Fruit fly (Drosophila melanogaster) whole organism, embryonic: ENCODE results near the gene Hrd3.

ENCODE experiments used
- Abd-B ChIP-seq: fragments of 200-800 bp; sonication (Bioruptor generic); optimal IDR thresholded peaks from 2 replicates; lab custom pipeline; 2018; ENCODE audit warnings: missing biosample characterization, mild to moderate bottlenecking, missing genetic modification characterization, moderate library complexity
- Aef1 ChIP-seq: fragments of 200-800 bp; sonication (Bioruptor generic); IDR thresholded peaks from 3 replicates; pipeline ENCODE4 v1.3.6; 2022; ENCODE audit warnings: missing biosample characterization, missing genetic modification characterization
- Atf3 ChIP-seq: fragments of 200-800 bp; sonication (Bioruptor generic); optimal IDR thresholded peaks from 3 replicates; lab custom pipeline; 2016; ENCODE audit warnings: missing biosample characterization, missing genetic modification characterization
- Awh ChIP-seq: fragments of 200-800 bp; sonication (Bioruptor generic); IDR thresholded peaks from 2 replicates; pipeline ENCODE4, ENCODE4 v1.3.6; 2022; ENCODE audit warnings: missing biosample characterization, missing genetic modification characterization
- B-H2 ChIP-seq: fragments of 200-800 bp; sonication (Bioruptor generic); optimal IDR thresholded peaks from 2 replicates; lab custom pipeline; 2018; ENCODE audit warnings: missing biosample characterization, mild to moderate bottlenecking, missing genetic modification characterization
- CG10366 ChIP-seq: fragments of 200-800 bp; sonication (Bioruptor generic); IDR thresholded peaks from 2 replicates; pipeline ENCODE4 v1.3.6; 2022; ENCODE audit warnings: missing biosample characterization, missing genetic modification characterization
- CG10462 ChIP-seq: fragments of 200-800 bp; sonication (Bioruptor generic); optimal IDR thresholded peaks from 2 replicates; lab custom pipeline; 2016; ENCODE audit warnings: missing biosample characterization, missing genetic modification characterization
- CG10654 ChIP-seq: fragments of 200-800 bp; sonication (Bioruptor generic); optimal IDR thresholded peaks from 2 replicates; lab custom pipeline; 2016; ENCODE audit warnings: missing biosample characterization, missing genetic modification characterization
- CG11247 ChIP-seq: fragments of 200-800 bp; sonication (Bioruptor generic); IDR thresholded peaks from 2 replicates; pipeline ENCODE4 v1.3.6; 2022; ENCODE audit warnings: missing biosample characterization, missing genetic modification characterization
- CG12219 ChIP-seq: fragments of 200-800 bp; sonication (Bioruptor generic); optimal IDR thresholded peaks from 3 replicates; lab custom pipeline; 2018; ENCODE audit warnings: missing biosample characterization, mild to moderate bottlenecking, missing genetic modification characterization
- CG1233 ChIP-seq: fragments of 200-800 bp; sonication (Bioruptor generic); optimal IDR thresholded peaks from 4 replicates; lab custom pipeline; 2018; ENCODE audit warnings: missing biosample characterization, mild to moderate bottlenecking, missing genetic modification characterization
- CG13296 ChIP-seq: fragments of 200-800 bp; sonication (Bioruptor generic); optimal IDR thresholded peaks from 3 replicates; lab custom pipeline; 2018; ENCODE audit warnings: missing biosample characterization, mild to moderate bottlenecking, missing genetic modification characterization
- CG13624 ChIP-seq: fragments of 200-800 bp; sonication (Bioruptor generic); optimal IDR thresholded peaks from 2 replicates; lab custom pipeline; 2016; ENCODE audit warnings: missing biosample characterization, missing genetic modification characterization
- CG14441 ChIP-seq: fragments of 200-800 bp; sonication (Bioruptor generic); IDR thresholded peaks from 2 replicates; pipeline ENCODE4 v1.3.6; 2022; ENCODE audit warnings: missing biosample characterization, missing genetic modification characterization
- CG14710 ChIP-seq: fragments of 200-800 bp; sonication (Bioruptor generic); optimal IDR thresholded peaks from 3 replicates; lab custom pipeline; 2019; ENCODE audit warnings: missing biosample characterization, mild to moderate bottlenecking, missing genetic modification characterization, moderate library complexity
- CG15011 ChIP-seq: fragments of 200-800 bp; sonication (Bioruptor generic); optimal IDR thresholded peaks from 3 replicates; lab custom pipeline; 2018; ENCODE audit warnings: missing biosample characterization, mild to moderate bottlenecking, missing genetic modification characterization
- CG17186 ChIP-seq: fragments of 200-800 bp; sonication (Bioruptor generic); optimal IDR thresholded peaks from 3 replicates; lab custom pipeline; 2017; ENCODE audit warnings: missing biosample characterization, missing genetic modification reagents, missing genetic modification characterization
- CG17385 ChIP-seq: fragments of 200-800 bp; sonication (Bioruptor generic); optimal IDR thresholded peaks from 3 replicates; lab custom pipeline; 2018; ENCODE audit warnings: missing biosample characterization, mild to moderate bottlenecking, missing genetic modification characterization
- CG17568 ChIP-seq: fragments of 200-800 bp; sonication (Bioruptor generic); optimal IDR thresholded peaks from 2 replicates; lab custom pipeline; 2018; ENCODE audit warnings: missing biosample characterization, mild to moderate bottlenecking, missing genetic modification characterization, moderate library complexity
- CG2120 ChIP-seq: fragments of 200-800 bp; sonication (Bioruptor generic); optimal IDR thresholded peaks from 3 replicates; lab custom pipeline; 2016; ENCODE audit warnings: missing biosample characterization, missing genetic modification characterization
- CG31388 ChIP-seq: fragments of 200-800 bp; sonication (Bioruptor generic); optimal IDR thresholded peaks from 2 replicates; lab custom pipeline; 2016; ENCODE audit warnings: missing biosample characterization, missing genetic modification characterization
- CG3281 ChIP-seq: fragments of 200-800 bp; sonication (Bioruptor generic); optimal IDR thresholded peaks from 3 replicates; lab custom pipeline; 2017; ENCODE audit warnings: missing biosample characterization, mild to moderate bottlenecking, missing genetic modification characterization
- CG4617 ChIP-seq: fragments of 200-800 bp; sonication (Bioruptor generic); optimal IDR thresholded peaks from 3 replicates; lab custom pipeline; 2016; ENCODE audit warnings: missing biosample characterization, missing genetic modification characterization, borderline replicate concordance
- CG6791 ChIP-seq: fragments of 200-800 bp; sonication (Bioruptor generic); IDR thresholded peaks from 3 replicates; pipeline ENCODE4 v1.3.6; 2022; ENCODE audit warnings: missing biosample characterization, missing genetic modification characterization; ENCODE audit not compliant: partially characterized antibody
- CG7556 ChIP-seq: fragments of 200-800 bp; sonication (Bioruptor generic); optimal IDR thresholded peaks from 2 replicates; lab custom pipeline; 2017; ENCODE audit warnings: missing biosample characterization, mild to moderate bottlenecking, missing genetic modification characterization
- CG7987 ChIP-seq: fragments of 200-800 bp; sonication (Bioruptor generic); optimal IDR thresholded peaks from 2 replicates; lab custom pipeline; 2018; ENCODE audit warnings: missing biosample characterization, mild to moderate bottlenecking, missing genetic modification characterization, moderate library complexity
- CG9932 ChIP-seq: fragments of 200-800 bp; sonication (Bioruptor generic); IDR thresholded peaks from 2 replicates; pipeline ENCODE4 v1.3.6; 2022; ENCODE audit warnings: missing biosample characterization, missing genetic modification characterization
- CTCF ChIP-seq: fragments of 200-800 bp; sonication (Bioruptor generic); optimal IDR thresholded peaks from 2 replicates; lab custom pipeline; 2017; ENCODE audit warnings: missing biosample characterization, mild to moderate bottlenecking, missing genetic modification characterization, moderate library complexity
- D19A ChIP-seq: fragments of 200-800 bp; optimal IDR thresholded peaks from 3 replicates; lab custom pipeline; 2019; ENCODE audit warnings: missing biosample characterization, mild to moderate bottlenecking, missing genetic modification characterization, moderate library complexity
- Hr78 ChIP-seq, 2 experiments: fragments of 200-800 bp in 1 of 2; fragments of >200 bp in 1 of 2; sonication (Bioruptor generic) in 1 of 2; optimal IDR thresholded peaks; 2 replicates each; lab custom pipeline; 2017 to 2019; ENCODE audit warnings: missing biosample characterization in 2 of 2, missing genetic modification characterization in 2 of 2, mild to moderate bottlenecking in 1 of 2, moderate library complexity in 1 of 2
- Nf-YA ChIP-seq: fragments of 200-800 bp; sonication (Bioruptor generic); IDR thresholded peaks from 2 replicates; pipeline ENCODE4 v1.3.6; 2022; ENCODE audit warnings: missing biosample characterization, missing genetic modification characterization
- Pdp1 ChIP-seq, 2 experiments: fragments of 200-800 bp; sonication (Bioruptor generic); optimal IDR thresholded peaks; 3 replicates each; lab custom pipeline; 2016; ENCODE audit warnings: missing biosample characterization in 2 of 2, missing genetic modification characterization in 2 of 2, mild to moderate bottlenecking in 1 of 2, moderate library complexity in 1 of 2
- Rfx ChIP-seq: fragments of 200-800 bp; sonication (Bioruptor generic); IDR thresholded peaks from 2 replicates; pipeline ENCODE4 v1.3.6; 2022; ENCODE audit warnings: missing biosample characterization, missing genetic modification characterization
- Spps ChIP-seq: fragments of 200-800 bp; sonication (Bioruptor generic); optimal IDR thresholded peaks from 2 replicates; lab custom pipeline; 2018; ENCODE audit warnings: missing biosample characterization, mild to moderate bottlenecking, missing genetic modification characterization
- amos ChIP-seq: fragments of 200-800 bp; sonication (Bioruptor generic); IDR thresholded peaks from 2 replicates; pipeline ENCODE4 v1.3.6; 2022; ENCODE audit warnings: missing biosample characterization, missing genetic modification characterization; ENCODE audit not compliant: partially characterized antibody
- ara ChIP-seq: fragments of 200-800 bp; sonication (Bioruptor generic); IDR thresholded peaks from 2 replicates; pipeline ENCODE4 v1.3.6; 2022; ENCODE audit warnings: missing biosample characterization, missing genetic modification characterization
- bigmax ChIP-seq: fragments of 200-800 bp; sonication (Bioruptor generic); optimal IDR thresholded peaks from 2 replicates; lab custom pipeline; 2018; ENCODE audit warnings: missing biosample characterization, mild to moderate bottlenecking, missing genetic modification characterization
- chinmo ChIP-seq: fragments of 200-800 bp; sonication (Bioruptor generic); IDR thresholded peaks from 4 replicates; pipeline ENCODE4 v1.3.6; 2022; ENCODE audit warnings: missing biosample characterization, missing genetic modification characterization; ENCODE audit not compliant: partially characterized antibody
- disco-r ChIP-seq: fragments of 200-800 bp; sonication (Bioruptor generic); optimal IDR thresholded peaks from 2 replicates; lab custom pipeline; 2016; ENCODE audit warnings: missing biosample characterization, missing genetic modification characterization
- dm ChIP-seq: fragments of 200-800 bp; sonication (Bioruptor generic); optimal IDR thresholded peaks from 3 replicates; lab custom pipeline; 2016; ENCODE audit warnings: missing biosample characterization, missing genetic modification characterization
- gce ChIP-seq: fragments of 200-800 bp; sonication (Bioruptor generic); IDR thresholded peaks from 3 replicates; pipeline ENCODE4 v1.3.6; 2022; ENCODE audit warnings: missing biosample characterization, missing genetic modification characterization
- ham ChIP-seq: fragments of 200-800 bp; sonication (Bioruptor generic); IDR thresholded peaks from 2 replicates; pipeline ENCODE4 v1.3.6; 2022; ENCODE audit warnings: missing biosample characterization, missing genetic modification characterization
- jigr1 ChIP-seq: fragments of 200-800 bp; sonication (Bioruptor generic); IDR thresholded peaks from 3 replicates; pipeline ENCODE4 v1.3.6; 2022; ENCODE audit warnings: missing biosample characterization, missing genetic modification characterization
- mam ChIP-seq: fragments of 200-800 bp; sonication (Bioruptor generic); optimal IDR thresholded peaks from 3 replicates; lab custom pipeline; 2016; ENCODE audit warnings: missing biosample characterization, missing genetic modification characterization
- oc ChIP-seq: fragments of 200-800 bp; sonication (Bioruptor generic); optimal IDR thresholded peaks from 2 replicates; lab custom pipeline; 2018; ENCODE audit warnings: missing biosample characterization, mild to moderate bottlenecking, missing genetic modification characterization, moderate library complexity
- sob ChIP-seq: fragments of 200-800 bp; sonication (Bioruptor generic); IDR thresholded peaks from 2 replicates; pipeline ENCODE4 v1.3.6; 2022; ENCODE audit warnings: missing biosample characterization, missing genetic modification characterization
- sr ChIP-seq: fragments of 200-800 bp; sonication (Bioruptor generic); IDR thresholded peaks from 3 replicates; pipeline ENCODE4 v1.3.6; 2022; ENCODE audit warnings: missing biosample characterization, missing genetic modification characterization
- tio ChIP-seq: fragments of 200-800 bp; sonication (Bioruptor generic); optimal IDR thresholded peaks from 2 replicates; lab custom pipeline; 2017; ENCODE audit warnings: missing biosample characterization, missing genetic modification characterization, inconsistent platforms
- tll ChIP-seq, 2 experiments: fragments of 200-800 bp in 1 of 2; fragments of >200 bp in 1 of 2; sonication (Bioruptor generic) in 1 of 2; optimal IDR thresholded peaks; 2 replicates each; lab custom pipeline; 2017 to 2019; ENCODE audit warnings: missing biosample characterization in 2 of 2, missing genetic modification characterization in 2 of 2, mild to moderate bottlenecking in 1 of 2, moderate library complexity in 1 of 2
- vvl ChIP-seq: fragments of 200-800 bp; sonication (Bioruptor generic); IDR thresholded peaks from 2 replicates; pipeline ENCODE4 v1.3.6; 2022; ENCODE audit warnings: missing biosample characterization, missing genetic modification characterization
- zfh2 ChIP-seq: fragments of 200-800 bp; sonication (Bioruptor generic); optimal IDR thresholded peaks from 2 replicates; lab custom pipeline; 2016; ENCODE audit warnings: missing biosample characterization, missing genetic modification characterization

Gene Hrd3

DNA sequence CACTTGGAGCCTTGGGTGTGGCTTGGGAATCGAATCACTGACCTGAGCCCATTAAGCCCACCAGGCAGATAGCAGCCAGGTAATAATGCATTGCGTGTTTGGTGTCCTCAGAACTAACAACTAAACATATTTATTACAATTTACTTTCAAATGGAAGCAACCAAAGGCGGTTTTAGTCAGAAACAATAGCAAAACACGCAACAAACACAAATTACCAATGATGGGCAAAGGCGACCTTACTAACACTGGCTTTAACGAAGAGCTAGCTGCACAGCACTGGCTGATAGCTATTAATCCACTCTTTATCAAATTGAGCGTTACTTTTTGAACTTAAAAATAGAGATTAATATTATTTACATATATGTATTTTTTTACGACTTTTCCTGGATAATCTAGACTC lies 4.7 kb upstream of the Hrd3 start, which contains the start of gene udt (continued):
- TF ChIP-seq CG4617 (GFP tag; lab: Kevin White, UChicago) (peak; percentile 58), disco-r (GFP tag; lab: Kevin White, UChicago) (no peak), CG13296 (no peak), oc (peak; percentile 51), CG2120 (GFP tag; lab: Kevin White, UChicago) (peak; percentile 48), chinmo (GFP tag; lab: Robert Waterston, UW) (no peak), mam (peak; percentile 43), CG3281 (GFP tag; lab: Kevin White, UChicago) (no peak), Nf-YA (GFP tag; lab: Robert Waterston, UW) (no peak), Hr78 (GFP tag; optimal IDR thresholded peaks at IDR 0.05; lab: Kevin White, UChicago) (no peak), ara (peak; percentile 38; the same call in 1 of the 2 replicates), CG14441 (GFP tag; lab: Robert Waterston, UW) (no peak), Abd-B (GFP tag; lab: Kevin White, UChicago) (peak; percentile 46), CG10366 (GFP tag; lab: Robert Waterston, UW) (no peak), CG1233 (GFP tag; lab: Kevin White, UChicago) (no peak), CG7556 (GFP tag; lab: Kevin White, UChicago) (no peak), CG7987 (GFP tag; lab: Kevin White, UChicago) (no peak), D19A (no peak), jigr1 (no peak), dm (GFP tag; lab: Kevin White, UChicago) (no peak), zfh2 (no peak), bigmax (GFP tag; lab: Kevin White, UChicago) (no peak), CG12219 (no peak), CG17186 (GFP tag; lab: Kevin White, UChicago) (no peak), Atf3 (no peak), CG17568 (no peak), Spps (no peak), CTCF (GFP tag; lab: Kevin White, UChicago) (no peak), Pdp1 (GFP tag; optimal IDR thresholded peaks at IDR 0.05; lab: Kevin White, UChicago) (no peak), CG9932 (GFP tag; lab: Robert Waterston, UW) (peak; percentile 18; the same call in 1 of the 2 replicates), gce (GFP tag; lab: Robert Waterston, UW) (no peak), B-H2 (peak; percentile 23), amos (GFP tag; lab: Robert Waterston, UW) (peak; percentile 8; the same call in 1 of the 2 replicates), CG13624 (peak; percentile 4), CG31388 (GFP tag; lab: Kevin White, UChicago) (no peak), Rfx (peak; percentile 47; the same call in 1 of the 2 replicates), CG10462 (no peak), ham (GFP tag; lab: Robert Waterston, UW) (no peak), CG6791 (GFP tag; lab: Robert Waterston, UW) (0 out of 3 replicates have a peak, but pooled peaks have one; percentile 42), vvl (GFP tag; lab: Robert Waterston, UW) (peak; percentile 27; the same call in 1 of the 2 replicates), tll (GFP tag; optimal IDR thresholded peaks at IDR 0.05; lab: Kevin White, UChicago) (no peak), tio (no peak), CG17385 (GFP tag; lab: Kevin White, UChicago) (no peak), Aef1 (GFP tag; lab: Robert Waterston, UW) (no peak), CG11247 (0 out of 2 replicates have a peak, but pooled peaks have one; percentile 22), CG10654 (GFP tag; lab: Kevin White, UChicago) (peak; percentile 6), Awh (no peak), CG15011 (no peak), CG14710 (tag; lab: Kevin White, UChicago) (peak; percentile 26), sob (GFP tag; lab: Robert Waterston, UW) (no peak), sr (GFP tag; lab: Robert Waterston, UW) (no peak)
